Worm (Caenorhabditis elegans): ENCODE results near the gene F13A7.14.

ce11 chrV:16355941-16356340, 45.8 kb upstream of the F13A7.14 start:
- TF ChIP-seq cog-1 (tag; optimal IDR thresholded peaks at IDR 0.05) (peak; percentile 71), ztf-23 (GFP tag; IDR thresholded peaks at IDR 0.05) (no peak)

All from whole organism, midembryonic.